Fruit fly (Drosophila melanogaster) whole organism, adult: ENCODE data around the gene CG10804.

Source experiments
- CG11617 ChIP-seq: fragments of 200-800 bp; sonication (Bioruptor generic); optimal IDR thresholded peaks from 2 replicates; lab custom pipeline; 2017; ENCODE audit warnings: mild to moderate bottlenecking, missing biosample characterization, missing genetic modification reagents, missing genetic modification characterization
- CG12768 ChIP-seq: fragments of 200-800 bp; sonication (Bioruptor generic); optimal IDR thresholded peaks from 2 replicates; lab custom pipeline; 2017; ENCODE audit warnings: missing biosample characterization, missing genetic modification characterization, mild to moderate bottlenecking, moderate library complexity, missing genetic modification reagents
- CG14711 ChIP-seq: fragments of 200-800 bp; sonication (Bioruptor generic); optimal IDR thresholded peaks from 2 replicates; lab custom pipeline; 2018; ENCODE audit warnings: missing biosample characterization, mild to moderate bottlenecking, missing genetic modification characterization, moderate library complexity
- CG1620 ChIP-seq: fragments of 200-800 bp; sonication (Bioruptor generic); optimal IDR thresholded peaks from 2 replicates; lab custom pipeline; 2016; ENCODE audit warnings: missing biosample characterization, missing genetic modification characterization
- CG33017 ChIP-seq: fragments of 200-800 bp; sonication (Bioruptor generic); optimal IDR thresholded peaks from 2 replicates; lab custom pipeline; 2018; ENCODE audit warnings: missing biosample characterization, mild to moderate bottlenecking, missing genetic modification characterization, moderate library complexity
- CG5204 ChIP-seq: fragments of 200-800 bp; sonication (Bioruptor generic); optimal IDR thresholded peaks from 2 replicates; lab custom pipeline; 2016; ENCODE audit warnings: missing biosample characterization, missing genetic modification characterization
- CG7045 ChIP-seq: fragments of 200-800 bp; sonication (Bioruptor generic); optimal IDR thresholded peaks from 2 replicates; lab custom pipeline; 2017; ENCODE audit warnings: missing biosample characterization, mild to moderate bottlenecking, missing genetic modification characterization
- CG7101 ChIP-seq: fragments of 200-800 bp; sonication (Bioruptor generic); optimal IDR thresholded peaks from 2 replicates; lab custom pipeline; 2018; ENCODE audit warnings: missing biosample characterization, mild to moderate bottlenecking, missing genetic modification characterization, moderate library complexity
- Clk ChIP-seq: fragments of 200-800 bp; sonication (Bioruptor generic); optimal IDR thresholded peaks from 2 replicates; lab custom pipeline; 2017; ENCODE audit warnings: missing biosample characterization, missing genetic modification characterization
- Crg-1 ChIP-seq: fragments of 200-800 bp; sonication (Bioruptor generic); optimal IDR thresholded peaks from 2 replicates; lab custom pipeline; 2016; ENCODE audit warnings: missing biosample characterization, missing genetic modification characterization
- Hr96 ChIP-seq: fragments of 200-800 bp; sonication (Bioruptor generic); optimal IDR thresholded peaks from 2 replicates; lab custom pipeline; 2016; ENCODE audit warnings: missing biosample characterization, missing genetic modification characterization
- Mnt ChIP-seq: fragments of 200-800 bp; sonication (Bioruptor generic); optimal IDR thresholded peaks from 2 replicates; lab custom pipeline; 2016; ENCODE audit warnings: missing biosample characterization, mild to moderate bottlenecking, missing genetic modification characterization
- bab1 ChIP-seq: fragments of 200-800 bp; sonication (Bioruptor generic); optimal IDR thresholded peaks from 3 replicates; lab custom pipeline; 2019; ENCODE audit warnings: missing biosample characterization, mild to moderate bottlenecking, missing genetic modification characterization, moderate library complexity
- cic ChIP-seq: fragments of 200-800 bp; sonication (Bioruptor generic); optimal IDR thresholded peaks from 2 replicates; lab custom pipeline; 2017; ENCODE audit warnings: missing biosample characterization, mild to moderate bottlenecking, missing genetic modification characterization, moderate library complexity
- cnc ChIP-seq, 2 experiments: fragments of >200 bp; optimal IDR thresholded peaks; 2 replicates each; lab custom pipeline; 2017
- kay ChIP-seq: fragments of 200-800 bp; sonication (Bioruptor generic); peaks from one replicate; lab custom pipeline; 2016; ENCODE audit warnings: missing biosample characterization, missing genetic modification characterization, borderline replicate concordance
- ovo ChIP-seq: fragments of 200-800 bp; sonication (Bioruptor generic); optimal IDR thresholded peaks from 2 replicates; lab custom pipeline; 2016; ENCODE audit warnings: missing biosample characterization, missing genetic modification characterization
- pad ChIP-seq: fragments of 200-800 bp; sonication (Bioruptor generic); optimal IDR thresholded peaks from 3 replicates; lab custom pipeline; 2017; ENCODE audit warnings: missing biosample characterization, missing genetic modification characterization, mild to moderate bottlenecking, moderate library complexity, missing genetic modification reagents
- tj ChIP-seq: fragments of 200-800 bp; sonication (Bioruptor generic); optimal IDR thresholded peaks from 3 replicates; lab custom pipeline; 2017; ENCODE audit warnings: missing biosample characterization, mild to moderate bottlenecking, missing genetic modification characterization, moderate library complexity
- toe ChIP-seq: fragments of 200-800 bp; sonication (Bioruptor generic); optimal IDR thresholded peaks from 2 replicates; lab custom pipeline; 2016; ENCODE audit warnings: missing biosample characterization, missing genetic modification characterization

Gene CG10804

dm6 chrX:3465551-3465950 is 16.6 kb downstream of the CG10804 start:
- TF ChIP-seq kay (GFP tag; lab: Kevin White, UChicago): no peak
- no peak for TF ChIP-seq cic (GFP tag; lab: Kevin White, UChicago)
- no peak for TF ChIP-seq ovo (GFP tag; lab: Kevin White, UChicago)
- no peak for TF ChIP-seq CG5204
- no peak for TF ChIP-seq CG1620 (GFP tag; lab: Kevin White, UChicago)
- TF ChIP-seq tj (GFP tag; lab: Kevin White, UChicago): no peak
- no peak for TF ChIP-seq pad (GFP tag; lab: Kevin White, UChicago)
- TF ChIP-seq Mnt (GFP tag; lab: Kevin White, UChicago): no peak
- TF ChIP-seq CG14711 (tag; lab: Kevin White, UChicago): no peak
- no peak for TF ChIP-seq CG12768 (GFP tag; lab: Kevin White, UChicago)
- no peak for TF ChIP-seq cnc (optimal IDR thresholded peaks at IDR 0.05; lab: Kevin White, UChicago)
- no peak for TF ChIP-seq CG33017
- no peak for TF ChIP-seq toe (GFP tag; lab: Kevin White, UChicago)
- TF ChIP-seq CG11617 (GFP tag; lab: Kevin White, UChicago): no peak
- no peak for TF ChIP-seq Clk (GFP tag; lab: Kevin White, UChicago)
- TF ChIP-seq CG7101 (tag; lab: Kevin White, UChicago): no peak
- no peak for TF ChIP-seq Crg-1 (GFP tag; lab: Kevin White, UChicago)
- TF ChIP-seq Hr96 (GFP tag; lab: Kevin White, UChicago): no peak
- no peak for TF ChIP-seq CG7045 (GFP tag; lab: Kevin White, UChicago)
- TF ChIP-seq bab1 (GFP tag; lab: Kevin White, UChicago): no peak

DNA sequence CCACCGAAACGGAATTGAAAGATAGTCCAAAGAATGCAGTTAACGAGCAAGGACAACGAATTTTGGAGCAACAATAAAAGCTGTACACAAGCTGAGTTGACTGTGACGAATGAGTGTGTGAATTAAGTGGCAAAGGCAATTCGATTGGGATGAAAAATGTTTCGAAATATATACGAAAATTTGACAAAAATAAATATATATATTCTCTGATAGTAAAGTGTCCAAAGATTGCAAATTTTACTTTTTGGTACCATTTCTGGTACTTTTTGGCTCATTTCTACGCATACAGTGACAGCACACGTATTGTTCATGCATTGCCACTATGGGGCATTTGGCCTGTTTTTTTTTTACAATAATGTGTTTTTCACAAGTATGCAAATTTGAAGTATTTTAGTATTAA is 18.2 kb downstream of the CG10804 start, which contains the start of gene CG16781:
CG16781 (minus strand) TSS at position 101 of the 400 bp plus-strand sequence.
- TF ChIP-seq bab1 (GFP tag; lab: Kevin White, UChicago) (no peak), CG33017 (no peak), tj (GFP tag; lab: Kevin White, UChicago) (no peak), toe (GFP tag; lab: Kevin White, UChicago) (no peak), CG7045 (GFP tag; lab: Kevin White, UChicago) (no peak), CG11617 (GFP tag; lab: Kevin White, UChicago) (no peak), CG14711 (tag; lab: Kevin White, UChicago) (no peak), CG12768 (GFP tag; lab: Kevin White, UChicago) (no peak), Clk (GFP tag; lab: Kevin White, UChicago) (no peak), CG5204 (no peak), kay (GFP tag; lab: Kevin White, UChicago) (no peak), Crg-1 (GFP tag; lab: Kevin White, UChicago) (no peak), cic (GFP tag; lab: Kevin White, UChicago) (no peak), CG1620 (GFP tag; lab: Kevin White, UChicago) (no peak), cnc (optimal IDR thresholded peaks at IDR 0.05; lab: Kevin White, UChicago) (no peak)

DNA sequence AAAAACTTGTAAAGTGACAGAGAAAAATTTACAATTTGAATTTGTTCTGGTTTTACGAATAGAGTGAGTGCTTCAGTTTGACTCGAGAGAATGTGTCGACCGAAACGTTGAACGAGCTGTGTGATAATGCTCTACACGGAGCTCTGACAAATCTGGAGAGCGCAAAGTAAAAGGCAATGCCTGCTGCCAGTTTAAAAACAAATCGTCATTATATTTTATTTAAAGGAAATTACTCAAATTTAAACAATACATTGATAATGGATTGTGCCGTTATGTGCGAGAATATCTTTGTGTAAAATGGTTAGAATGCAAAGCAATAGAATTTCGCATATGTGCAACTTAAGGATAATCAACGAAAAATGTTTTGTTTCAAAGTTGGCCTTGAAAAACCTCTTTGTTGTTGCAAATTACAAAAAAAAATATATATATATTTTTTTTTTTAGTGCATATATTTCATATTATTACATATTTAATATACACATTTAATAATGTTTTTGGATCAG is 21.9 kb downstream of the CG10804 start, which contains the start of the genes CG16782 and CG10801:
CG16782 (minus strand) TSS at position 101 of the 503 bp plus-strand sequence.
CG10801 (plus strand) TSS at position 453 of the 503 bp plus-strand sequence.
- TF ChIP-seq pad (GFP tag; lab: Kevin White, UChicago) (no peak), tj (GFP tag; lab: Kevin White, UChicago) (no peak), Hr96 (GFP tag; lab: Kevin White, UChicago) (no peak), Crg-1 (GFP tag; lab: Kevin White, UChicago) (no peak), CG7101 (tag; lab: Kevin White, UChicago) (no peak), CG12768 (GFP tag; lab: Kevin White, UChicago) (no peak), ovo (GFP tag; lab: Kevin White, UChicago) (no peak), cnc (optimal IDR thresholded peaks at IDR 0.05; lab: Kevin White, UChicago) (no peak), bab1 (GFP tag; lab: Kevin White, UChicago) (no peak), CG14711 (tag; lab: Kevin White, UChicago) (no peak), cic (GFP tag; lab: Kevin White, UChicago) (no peak), CG7045 (GFP tag; lab: Kevin White, UChicago) (no peak), CG1620 (GFP tag; lab: Kevin White, UChicago) (no peak), CG33017 (no peak), Clk (GFP tag; lab: Kevin White, UChicago) (no peak), CG5204 (no peak), toe (GFP tag; lab: Kevin White, UChicago) (no peak), kay (GFP tag; lab: Kevin White, UChicago) (no peak), CG11617 (GFP tag; lab: Kevin White, UChicago) (no peak)

DNA sequence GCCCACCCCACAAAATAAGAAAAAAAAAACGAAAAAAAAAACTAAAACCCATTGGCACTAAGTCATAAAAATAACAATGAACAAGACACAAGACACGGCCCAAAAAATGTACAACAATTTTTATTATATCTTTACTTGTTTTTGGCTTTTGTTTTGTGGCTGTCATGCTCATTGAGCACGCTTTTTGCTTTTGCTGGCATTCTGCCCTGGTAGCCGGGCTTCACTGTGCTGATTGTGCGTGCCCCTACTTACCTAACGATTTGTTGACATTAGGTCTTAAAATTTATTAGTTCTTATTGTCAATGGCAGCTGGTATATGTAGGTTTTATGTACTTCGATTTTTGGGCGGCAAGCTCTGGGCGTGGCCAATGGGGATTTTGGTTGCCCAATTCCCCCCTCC is 23.6 kb downstream of the CG10804 start:
- TF ChIP-seq Hr96 (GFP tag; lab: Kevin White, UChicago) (no peak), CG7045 (GFP tag; lab: Kevin White, UChicago) (no peak), CG11617 (GFP tag; lab: Kevin White, UChicago) (no peak), CG1620 (GFP tag; lab: Kevin White, UChicago) (no peak)

DNA sequence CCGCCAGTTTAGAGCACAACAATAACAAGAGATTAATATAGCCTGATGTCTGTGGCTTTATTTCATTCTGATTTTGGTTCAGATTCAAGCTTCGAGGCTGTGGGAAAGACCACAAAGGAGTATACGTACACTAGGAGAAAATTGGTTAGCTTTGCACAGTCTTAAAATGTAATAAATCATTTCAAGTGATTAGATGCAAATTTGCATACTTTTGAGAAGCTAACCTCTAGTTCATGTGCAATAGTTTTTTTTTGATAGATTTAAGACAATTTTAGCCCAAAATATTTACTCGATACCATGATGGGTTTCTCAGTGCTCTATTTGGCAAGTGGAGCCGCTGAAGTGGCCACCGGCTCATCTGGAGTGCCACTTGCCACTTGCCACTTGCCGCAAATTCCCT is 24.6 kb downstream of the CG10804 start:
- TF ChIP-seq Crg-1 (GFP tag; lab: Kevin White, UChicago): no peak
- no peak for TF ChIP-seq cic (GFP tag; lab: Kevin White, UChicago)
- TF ChIP-seq CG7101 (tag; lab: Kevin White, UChicago): no peak
- no peak for TF ChIP-seq CG33017
- no peak for TF ChIP-seq CG7045 (GFP tag; lab: Kevin White, UChicago)
- no peak for TF ChIP-seq Hr96 (GFP tag; lab: Kevin White, UChicago)
- TF ChIP-seq CG5204: no peak
- TF ChIP-seq Mnt (GFP tag; lab: Kevin White, UChicago): no peak
- no peak for TF ChIP-seq CG1620 (GFP tag; lab: Kevin White, UChicago)
- TF ChIP-seq CG12768 (GFP tag; lab: Kevin White, UChicago): no peak
- TF ChIP-seq cnc (optimal IDR thresholded peaks at IDR 0.05; lab: Kevin White, UChicago): no peak
- no peak for TF ChIP-seq toe (GFP tag; lab: Kevin White, UChicago)
